Worm (Caenorhabditis elegans): ENCODE measurements around the gene C06A8.6.

C06A8.6 gene

ce11 chrII:7772411-7772810, at the start of gene C06A8.6:
Gene C06A8.6, plus strand, starts transcription at chrII:7772499.
- no peak for TF ChIP-seq lsy-2 (tag; optimal IDR thresholded peaks at IDR 0.05)
- no peak for TF ChIP-seq nhr-77 (tag; optimal IDR thresholded peaks at IDR 0.05)
- TF ChIP-seq nhr-129 (tag; optimal IDR thresholded peaks at IDR 0.05): no peak
- TF ChIP-seq snpc-4 (tag; optimal IDR thresholded peaks at IDR 0.05): no peak
- no peak for TF ChIP-seq mdl-1 (tag; optimal IDR thresholded peaks at IDR 0.05)
- no peak for TF ChIP-seq unc-55 (GFP tag; optimal IDR thresholded peaks at IDR 0.05)
- TF ChIP-seq nhr-10 (tag; optimal IDR thresholded peaks at IDR 0.05): no peak
- no peak for TF ChIP-seq blmp-1 (tag; optimal IDR thresholded peaks at IDR 0.05; ENCODE audit: insufficient read depth)
- no peak for TF ChIP-seq ZK546.5 (tag; optimal IDR thresholded peaks at IDR 0.05)
- TF ChIP-seq nhr-11 (tag; optimal IDR thresholded peaks at IDR 0.05): no peak
- TF ChIP-seq crh-2 (tag; optimal IDR thresholded peaks at IDR 0.05): no peak
- TF ChIP-seq egl-27 (tag; optimal IDR thresholded peaks at IDR 0.05): no peak
- TF ChIP-seq gmeb-1 (tag; optimal IDR thresholded peaks at IDR 0.05): no peak
- TF ChIP-seq nhr-25 (tag; optimal IDR thresholded peaks at IDR 0.05): no peak
- no peak for TF ChIP-seq unc-62 (GFP tag; optimal IDR thresholded peaks at IDR 0.05)
- no peak for TF ChIP-seq aly-2 (tag; optimal IDR thresholded peaks at IDR 0.05)
- TF ChIP-seq nhr-237 (tag; optimal IDR thresholded peaks at IDR 0.05): no peak
- no peak for TF ChIP-seq nhr-23 (tag; optimal IDR thresholded peaks at IDR 0.05)
- TF ChIP-seq mab-5 (tag; optimal IDR thresholded peaks at IDR 0.05): no peak

DNA sequence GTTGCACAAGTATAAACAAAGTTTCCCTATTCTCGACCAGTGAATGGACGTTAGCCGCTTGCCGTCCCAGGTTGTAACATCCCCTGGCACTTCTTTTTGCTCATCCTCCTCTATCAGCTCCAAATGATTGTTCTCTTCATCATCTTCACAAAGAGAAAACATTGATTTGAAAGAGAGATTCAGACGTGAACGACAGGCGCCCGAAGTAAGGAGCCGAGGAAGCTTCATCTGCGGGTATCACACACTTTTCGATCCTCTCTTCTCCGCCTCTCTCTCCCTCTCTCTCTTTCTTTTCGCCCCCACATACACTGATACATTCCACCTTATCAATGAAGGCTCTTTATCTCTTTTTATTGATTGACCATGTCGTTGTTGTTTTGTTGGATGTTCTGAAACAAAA, 49.5 kb upstream of the C06A8.6 start:
- TF ChIP-seq C34F6.9 (tag; optimal IDR thresholded peaks at IDR 0.05) (peak; percentile 10), egl-27 (tag; optimal IDR thresholded peaks at IDR 0.05) (no peak), nhr-129 (tag; optimal IDR thresholded peaks at IDR 0.05) (peak; percentile 62), ztf-4 (tag; optimal IDR thresholded peaks at IDR 0.05) (no peak), peb-1 (tag; optimal IDR thresholded peaks at IDR 0.05) (no peak), elt-1 (tag; optimal IDR thresholded peaks at IDR 0.05) (no peak), sma-9 (GFP tag; optimal IDR thresholded peaks at IDR 0.05) (peak; percentile 0), sma-9 (tag; optimal IDR thresholded peaks at IDR 0.05) (no peak), aly-2 (tag; optimal IDR thresholded peaks at IDR 0.05) (no peak), F13H6.1 (tag; optimal IDR thresholded peaks at IDR 0.05) (peak; percentile 77)

DNA sequence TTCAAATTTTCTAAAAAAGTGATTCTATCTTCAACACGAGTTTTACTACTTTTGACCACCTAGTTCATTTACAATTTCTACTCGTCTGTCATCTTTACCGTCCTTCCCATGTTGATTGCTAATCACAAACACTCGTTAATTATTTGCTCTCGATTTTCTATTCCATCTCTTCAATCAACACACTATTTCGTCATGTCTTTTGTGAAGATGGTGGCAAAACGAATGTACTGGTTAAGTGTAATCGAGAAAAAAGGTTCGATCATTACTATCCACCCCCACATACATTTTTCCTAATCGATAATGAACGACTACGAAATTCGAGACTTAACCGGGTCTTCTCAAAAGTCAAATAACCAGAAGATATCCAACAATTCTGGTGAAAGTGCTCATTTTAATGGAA, 47.7 kb upstream of the C06A8.6 start, which contains the start of gene cpna-2:
Gene cpna-2 (plus strand): TSS at position 301 of the 400 bp plus-strand sequence.
- TF ChIP-seq ztf-1 (GFP tag; conservative IDR thresholded peaks at IDR 0.05): no peak
- TF ChIP-seq elt-3 (tag; optimal IDR thresholded peaks at IDR 0.05): no peak
- no peak for TF ChIP-seq alr-1 (tag; optimal IDR thresholded peaks at IDR 0.05)
- TF ChIP-seq lin-13 (GFP tag; optimal IDR thresholded peaks at IDR 0.05): no peak
- no peak for TF ChIP-seq elt-1 (tag; optimal IDR thresholded peaks at IDR 0.05)
- no peak for TF ChIP-seq peb-1 (tag; optimal IDR thresholded peaks at IDR 0.05)
- no peak for TF ChIP-seq ztf-11 (tag; optimal IDR thresholded peaks at IDR 0.05)
- TF ChIP-seq ceh-82 (tag; optimal IDR thresholded peaks at IDR 0.05): no peak
- TF ChIP-seq dmd-4 (tag; optimal IDR thresholded peaks at IDR 0.05): no peak
- no peak for TF ChIP-seq nhr-237 (tag; optimal IDR thresholded peaks at IDR 0.05)

DNA sequence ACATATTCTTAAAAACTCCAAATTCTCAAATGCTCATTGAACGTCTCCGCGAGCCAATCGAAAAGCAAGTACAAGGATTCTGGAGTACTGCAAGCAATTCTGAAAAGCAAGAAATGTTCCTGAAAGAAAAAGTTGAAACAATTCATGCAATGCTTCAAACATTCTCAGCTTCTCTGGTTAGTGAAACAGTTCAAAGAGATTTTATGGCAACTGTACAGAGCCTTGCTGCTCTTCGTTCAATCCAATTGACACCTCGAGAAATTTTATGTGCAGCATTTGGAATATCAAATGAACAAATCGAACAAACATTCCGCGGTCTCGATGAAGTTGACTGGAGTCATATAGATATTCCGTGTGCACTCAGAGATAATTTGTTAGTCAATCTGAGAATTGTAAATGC, 35.6 kb upstream of the C06A8.6 start:
- TF ChIP-seq lsy-2 (tag; optimal IDR thresholded peaks at IDR 0.05) (no peak), ztf-1 (GFP tag; conservative IDR thresholded peaks at IDR 0.05) (no peak), mab-5 (tag; optimal IDR thresholded peaks at IDR 0.05) (no peak), dmd-4 (tag; optimal IDR thresholded peaks at IDR 0.05) (no peak), peb-1 (tag; optimal IDR thresholded peaks at IDR 0.05) (no peak), elt-1 (tag; optimal IDR thresholded peaks at IDR 0.05) (no peak)

DNA sequence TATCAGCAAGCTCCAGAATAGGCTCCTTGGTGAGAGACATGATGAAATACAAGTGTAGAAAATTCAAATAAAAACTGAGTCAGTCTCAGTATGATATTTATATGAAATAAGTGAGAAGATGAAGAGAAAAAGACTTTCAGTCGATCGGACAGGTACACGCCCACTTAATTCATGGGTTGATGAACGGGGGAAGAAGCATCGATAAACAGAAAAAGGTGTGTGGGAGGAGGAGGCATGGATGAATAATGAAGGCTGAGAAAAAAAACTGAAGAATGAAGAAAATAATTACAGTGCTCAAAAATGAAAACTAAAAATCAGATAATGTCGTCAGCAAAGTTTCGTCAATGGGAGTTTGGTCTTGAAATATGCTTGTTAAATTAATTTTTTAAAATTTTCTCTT, 18.8 kb upstream of the C06A8.6 start, which contains the start of gene trx-1:
Gene trx-1 (minus strand): TSS at position 101 of the 400 bp plus-strand sequence.
- TF ChIP-seq R02D3.7 (tag; optimal IDR thresholded peaks at IDR 0.05) (no peak), sem-4 (tag; optimal IDR thresholded peaks at IDR 0.05) (no peak), nhr-6 (tag; optimal IDR thresholded peaks at IDR 0.05) (no peak), ama-1 (optimal IDR thresholded peaks at IDR 0.05) (no peak), C34F6.9 (tag; optimal IDR thresholded peaks at IDR 0.05) (no peak), lin-11 (tag; optimal IDR thresholded peaks at IDR 0.05) (no peak), nhr-21 (tag; optimal IDR thresholded peaks at IDR 0.05) (no peak), nhr-25 (tag; optimal IDR thresholded peaks at IDR 0.05) (no peak), nhr-11 (tag; optimal IDR thresholded peaks at IDR 0.05) (no peak), sma-3 (GFP tag; optimal IDR thresholded peaks at IDR 0.05) (no peak), unc-55 (GFP tag; optimal IDR thresholded peaks at IDR 0.05) (no peak), ztf-4 (tag; optimal IDR thresholded peaks at IDR 0.05) (no peak)

Measured in whole organism, L2 larva.